Worm (Caenorhabditis elegans) whole organism, L4/young adult: Measurements from ENCODE around the gene frpr-6.

Source experiments
- W03F9.2 ChIP-seq: fragments of 150-350 bp; optimal IDR thresholded peaks from 2 replicates; lab custom pipeline; 2014; ENCODE audit warnings: missing biosample characterization, missing genetic modification characterization
- dao-5 ChIP-seq: sonication (generic microtip); optimal IDR thresholded peaks from 2 replicates; lab custom pipeline; 2016; ENCODE audit warnings: missing genotype, missing genetic modification characterization, moderate library complexity, missing compliant biosample characterization
- him-1 ChIP-seq: sonication (generic microtip); optimal IDR thresholded peaks from 2 replicates; lab custom pipeline; 2016; ENCODE audit warnings: missing genotype, missing genetic modification reagents, missing genetic modification characterization, missing compliant biosample characterization

The frpr-6 gene

DNA sequence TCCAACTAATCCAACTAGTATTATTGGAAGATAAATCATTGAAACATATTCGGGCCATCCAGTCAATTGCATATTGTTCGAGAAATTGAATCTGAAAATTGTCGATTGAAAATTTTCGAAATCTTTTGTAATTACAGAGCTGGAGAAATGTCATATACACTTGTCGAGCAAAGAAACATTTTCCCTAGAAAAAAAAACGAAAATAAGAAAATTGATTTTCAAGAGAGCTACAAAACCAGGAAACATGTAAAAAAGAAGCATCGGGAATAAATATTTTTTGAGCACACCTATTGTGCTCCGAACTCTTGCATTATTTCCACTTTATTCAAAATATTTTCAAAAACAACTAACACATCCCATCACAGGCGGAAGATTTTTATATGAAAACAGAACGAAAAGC, at the start of gene frpr-6:
frpr-6 (minus strand) TSS at position 101 of the 400 bp plus-strand sequence.
- TF ChIP-seq dao-5 (tag; lab: Kevin White, UChicago) (no peak), W03F9.2 (no peak), him-1 (tag; lab: Kevin White, UChicago) (no peak)

DNA sequence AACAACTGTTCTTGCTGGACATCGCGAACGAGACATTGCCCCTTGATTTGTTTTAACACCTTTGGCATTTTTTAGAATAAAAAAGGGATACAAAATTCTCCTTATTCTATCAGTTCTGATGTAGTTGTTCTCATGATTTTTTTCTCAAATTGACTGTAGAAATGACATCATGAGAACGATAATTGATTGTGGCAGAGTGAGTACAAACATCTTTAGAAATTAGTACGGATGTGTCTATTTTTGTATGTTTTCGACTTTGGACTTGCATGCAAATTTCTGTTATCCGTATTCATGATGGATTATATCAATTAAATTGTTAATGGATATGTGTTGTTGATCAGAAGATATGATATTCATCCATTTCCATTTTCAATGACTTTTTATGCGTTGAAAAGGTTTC, 47.2 kb upstream of the frpr-6 start:
- no peak for TF ChIP-seq dao-5 (tag; lab: Kevin White, UChicago)
- TF ChIP-seq him-1 (tag; lab: Kevin White, UChicago) = no peak
- no peak for TF ChIP-seq W03F9.2

- TF ChIP-seq him-1 (tag; lab: Kevin White, UChicago) = no peak
- TF ChIP-seq dao-5 (tag; lab: Kevin White, UChicago) = no peak
- no peak for TF ChIP-seq W03F9.2
These were observed 46.0 kb upstream of the frpr-6 start, which contains the start of gene spl-2 for ce11 chrV:9146849-9147557. Gene spl-2, minus strand, starts transcription at chrV:9146899.

DNA sequence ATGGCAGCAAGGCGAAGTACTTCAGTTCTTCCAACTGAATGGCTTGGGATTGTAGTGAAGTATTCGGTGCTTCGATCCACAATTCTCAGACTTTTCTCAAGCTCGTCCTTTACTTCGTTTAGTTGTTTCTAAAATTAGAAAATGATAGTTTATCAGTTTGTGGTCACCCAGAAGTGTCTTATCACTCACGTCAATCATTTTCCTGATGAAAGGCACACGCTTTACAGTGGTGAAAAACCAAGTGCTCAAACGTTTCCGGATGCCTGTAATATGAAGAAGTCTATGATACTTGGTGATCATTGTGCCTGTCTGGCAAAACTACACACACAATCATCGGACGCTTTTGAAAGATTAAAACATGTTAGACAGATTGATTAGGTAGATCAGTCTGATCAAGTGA, 45.2 kb upstream of the frpr-6 start:
- TF ChIP-seq dao-5 (tag; lab: Kevin White, UChicago) = no peak
- no peak for TF ChIP-seq W03F9.2
- no peak for TF ChIP-seq him-1 (tag; lab: Kevin White, UChicago)

ce11 chrV:9143896-9144295, 42.9 kb upstream of the frpr-6 start:
- TF ChIP-seq W03F9.2 = no peak

ce11 chrV:9141297-9141696, 40.3 kb upstream of the frpr-6 start, which contains the start of gene pitr-3:
Gene pitr-3, minus strand, starts transcription at chrV:9141397.
- TF ChIP-seq dao-5 (tag; lab: Kevin White, UChicago) (no peak), W03F9.2 (no peak), him-1 (tag; lab: Kevin White, UChicago) (no peak)

DNA sequence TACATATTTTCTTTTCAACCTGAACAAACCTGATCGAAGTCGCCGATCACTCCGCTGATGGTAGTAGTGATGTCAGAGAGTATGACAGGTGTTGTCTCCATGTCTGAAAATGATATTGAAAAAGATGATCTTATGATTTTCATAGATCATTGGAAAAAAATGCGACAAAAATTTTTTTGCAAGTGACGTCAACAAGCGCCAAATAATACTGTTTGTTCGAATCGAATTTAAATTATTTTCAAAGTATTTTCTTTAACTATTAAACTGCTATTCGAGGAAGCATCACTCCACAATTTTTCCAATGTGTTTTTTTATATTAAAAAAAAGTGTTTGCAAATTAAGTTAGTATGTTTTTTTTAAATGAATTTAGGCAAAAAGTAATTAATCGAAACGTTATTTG, 36.7 kb upstream of the frpr-6 start, which contains the start of gene pitr-2:
pitr-2 (minus strand) TSS at position 101 of the 400 bp plus-strand sequence.
- no peak for TF ChIP-seq W03F9.2
- TF ChIP-seq him-1 (tag; lab: Kevin White, UChicago) = no peak
- TF ChIP-seq dao-5 (tag; lab: Kevin White, UChicago) = no peak

DNA sequence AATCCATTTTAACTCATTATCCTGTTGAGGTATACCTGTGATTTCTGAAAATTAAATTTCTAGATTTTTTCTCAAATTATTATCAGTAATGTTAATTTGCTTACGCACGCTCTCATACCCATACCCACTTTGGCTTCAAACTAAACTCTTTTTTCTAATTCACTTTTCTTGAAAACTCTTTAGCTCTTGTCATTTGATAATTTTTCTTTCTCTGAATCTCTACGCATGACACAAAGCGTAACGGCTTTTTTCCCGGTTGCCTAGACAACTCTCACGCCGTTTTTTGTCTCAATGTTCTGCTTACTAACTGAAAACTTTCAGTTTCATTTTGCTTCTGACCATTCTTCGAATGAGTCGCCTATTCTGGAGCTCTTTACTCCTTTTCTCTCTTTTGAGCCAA, 33.0 kb upstream of the frpr-6 start, which contains the start of gene B0222.1:
B0222.1 (plus strand) TSS at position 306 of the 400 bp plus-strand sequence.
- TF ChIP-seq dao-5 (tag; lab: Kevin White, UChicago) (no peak), W03F9.2 (no peak), him-1 (tag; lab: Kevin White, UChicago) (no peak)

- TF ChIP-seq W03F9.2 = no peak
- no peak for TF ChIP-seq dao-5 (tag; lab: Kevin White, UChicago)
- TF ChIP-seq him-1 (tag; lab: Kevin White, UChicago) = no peak
These were observed 31.1 kb upstream of the frpr-6 start, which contains the start of gene F21C10.1 for ce11 chrV:9132043-9132442. Gene F21C10.1, plus strand, starts transcription at chrV:9132343.

ce11 chrV:9130766-9131165, 29.8 kb upstream of the frpr-6 start, which contains the start of gene F21C10.19:
Gene F21C10.19, plus strand, starts transcription at chrV:9131066.
- TF ChIP-seq W03F9.2 = no peak
- no peak for TF ChIP-seq him-1 (tag; lab: Kevin White, UChicago)
- no peak for TF ChIP-seq dao-5 (tag; lab: Kevin White, UChicago)

DNA sequence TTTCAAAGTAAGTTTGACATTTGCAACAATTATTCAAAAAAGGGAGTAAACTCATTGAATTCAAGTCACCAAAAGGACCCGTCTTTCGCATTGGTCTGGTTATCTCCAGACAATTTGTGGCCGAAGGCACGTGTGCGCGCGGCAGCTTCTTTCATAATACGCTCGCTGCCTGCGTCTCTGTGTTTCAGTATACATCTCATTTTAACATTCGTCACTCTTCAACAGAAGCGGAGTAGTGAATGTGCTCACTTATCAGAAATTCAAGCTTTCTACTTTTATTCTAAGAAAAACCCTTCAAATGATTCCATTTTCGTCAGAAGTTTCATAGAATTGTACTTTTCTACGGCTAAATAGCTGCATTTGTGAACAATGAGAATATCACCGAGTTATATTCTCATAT, 27.6 kb upstream of the frpr-6 start:
- no peak for TF ChIP-seq dao-5 (tag; lab: Kevin White, UChicago)
- TF ChIP-seq him-1 (tag; lab: Kevin White, UChicago) = peak; percentile 36
- no peak for TF ChIP-seq W03F9.2

DNA sequence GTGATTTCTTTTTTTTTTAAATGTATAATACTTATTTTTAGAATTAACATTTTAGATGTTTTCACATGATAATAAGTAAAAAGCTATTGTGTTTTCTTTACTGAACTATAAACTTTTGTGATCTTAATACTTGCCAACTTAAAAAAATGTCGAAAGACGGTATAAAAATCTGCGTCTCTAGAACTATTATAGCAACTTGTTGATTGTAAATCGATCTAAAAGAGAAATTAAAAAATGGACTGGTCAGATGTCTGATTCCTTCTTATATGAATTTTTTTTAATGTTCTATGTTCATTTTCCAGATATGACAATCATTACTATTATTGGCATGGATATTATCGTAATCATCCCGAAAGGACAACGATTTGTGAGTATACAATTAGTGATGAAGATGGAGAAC, 26.8 kb upstream of the frpr-6 start, which contains the start of gene F21C10.3:
F21C10.3 (plus strand) TSS at position 301 of the 400 bp plus-strand sequence.
- TF ChIP-seq W03F9.2 (no peak), him-1 (tag; lab: Kevin White, UChicago) (no peak), dao-5 (tag; lab: Kevin White, UChicago) (no peak)

DNA sequence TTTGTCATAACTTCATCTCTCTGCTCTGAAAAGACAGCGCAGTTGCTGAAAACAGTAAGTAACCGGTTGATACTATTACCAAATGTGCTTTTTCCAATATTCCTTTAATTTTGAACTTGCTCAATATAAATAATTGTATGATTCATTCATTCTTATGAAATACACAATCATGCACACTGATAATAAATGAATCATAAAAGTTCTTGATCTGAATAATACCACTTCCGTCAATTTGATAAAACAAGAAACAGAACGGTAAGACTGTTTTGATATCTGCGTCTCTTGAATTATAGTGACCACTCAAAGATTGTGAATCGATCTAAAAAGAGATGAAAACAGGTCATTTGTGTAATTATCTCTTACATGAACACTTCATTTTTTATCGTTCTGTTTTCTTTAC, 25.4 kb upstream of the frpr-6 start, which contains the start of gene F21C10.4:
F21C10.4 (plus strand) TSS at position 301 of the 400 bp plus-strand sequence.
- TF ChIP-seq him-1 (tag; lab: Kevin White, UChicago) = no peak
- no peak for TF ChIP-seq dao-5 (tag; lab: Kevin White, UChicago)
- no peak for TF ChIP-seq W03F9.2

- TF ChIP-seq W03F9.2 = no peak
- no peak for TF ChIP-seq dao-5 (tag; lab: Kevin White, UChicago)
- TF ChIP-seq him-1 (tag; lab: Kevin White, UChicago) = no peak
These were observed 24.4 kb upstream of the frpr-6 start, which contains the start of gene F21C10.5 for ce11 chrV:9125345-9125744. Gene F21C10.5, plus strand, starts transcription at chrV:9125645.
